Worm (Caenorhabditis elegans) whole organism, mixed stage, embryonic: Measurements from ENCODE around the gene F10G7.12.

Source experiments
- blmp-1 ChIP-seq: fragments of 150-350 bp; optimal IDR thresholded peaks from 2 replicates; lab custom pipeline; 2014; ENCODE audit warnings: missing biosample characterization, missing genetic modification characterization
- ceh-83 ChIP-seq: fragments of 200-800 bp; sonication (Bioruptor generic); optimal IDR thresholded peaks from 2 replicates; lab custom pipeline; 2018; ENCODE audit warnings: mild to moderate bottlenecking, missing genetic modification characterization, missing compliant biosample characterization
- elt-1 ChIP-seq: sonication (generic microtip); optimal IDR thresholded peaks from 2 replicates; lab custom pipeline; 2017; ENCODE audit warnings: missing genetic modification characterization, mild to moderate bottlenecking, missing compliant biosample characterization, antibody characterized with exemption, moderate library complexity, borderline replicate concordance; ENCODE audit not compliant: insufficient read depth
- hlh-1 ChIP-seq: fragments of 150-350 bp; optimal IDR thresholded peaks from 2 replicates; lab custom pipeline; 2014; ENCODE audit warnings: missing biosample characterization, missing genetic modification reagents, missing genetic modification characterization
- lsy-2 ChIP-seq: fragments of 150-350 bp; optimal IDR thresholded peaks from 2 replicates; lab custom pipeline; 2014; ENCODE audit warnings: missing biosample characterization, missing genetic modification characterization
- mep-1 ChIP-seq: fragments of 150-350 bp; optimal IDR thresholded peaks from 2 replicates; lab custom pipeline; 2017; ENCODE audit warnings: missing biosample characterization, missing genetic modification reagents, missing genetic modification characterization, inconsistent platforms
- nhr-237 ChIP-seq: fragments of 150-350 bp; optimal IDR thresholded peaks from 2 replicates; lab custom pipeline; 2014; ENCODE audit warnings: missing biosample characterization, missing genetic modification characterization
- snpc-4 ChIP-seq: fragments of 150-350 bp; optimal IDR thresholded peaks from 2 replicates; lab custom pipeline; 2014; ENCODE audit warnings: missing biosample characterization, missing genetic modification characterization
- sptf-1 ChIP-seq: sonication (generic microtip); optimal IDR thresholded peaks from 2 replicates; lab custom pipeline; 2017; ENCODE audit warnings: mild to moderate bottlenecking, missing genetic modification characterization, moderate library complexity, missing compliant biosample characterization
- unc-120 ChIP-seq: sonication (generic microtip); optimal IDR thresholded peaks from 2 replicates; lab custom pipeline; 2017; ENCODE audit warnings: missing genetic modification characterization, missing compliant biosample characterization; ENCODE audit not compliant: poor library complexity, severe bottlenecking
- unc-62 ChIP-seq: fragments of 150-350 bp; optimal IDR thresholded peaks from 2 replicates; lab custom pipeline; 2014; ENCODE audit warnings: missing biosample characterization, missing genetic modification reagents, missing genetic modification characterization
- ztf-11 ChIP-seq: fragments of 150-350 bp; optimal IDR thresholded peaks from 2 replicates; lab custom pipeline; 2014; ENCODE audit warnings: missing biosample characterization, missing genetic modification characterization

- no peak for TF ChIP-seq unc-62
- no peak for TF ChIP-seq snpc-4 (tag; lab: Kevin White, UChicago)
- no peak for TF ChIP-seq sptf-1
- TF ChIP-seq nhr-237 (tag; lab: Kevin White, UChicago): no peak
- TF ChIP-seq mep-1: no peak
- TF ChIP-seq elt-1 (tag; lab: Kevin White, UChicago): no peak
- TF ChIP-seq unc-120 (tag; lab: Kevin White, UChicago): no peak
- no peak for TF ChIP-seq blmp-1 (tag; lab: Kevin White, UChicago)
- TF ChIP-seq hlh-1 (tag; lab: Kevin White, UChicago): no peak
- no peak for TF ChIP-seq ztf-11 (tag; lab: Kevin White, UChicago)
- TF ChIP-seq ceh-83 (GFP tag; lab: Kevin White, UChicago): no peak
- no peak for TF ChIP-seq lsy-2 (tag; lab: Kevin White, UChicago)
Measured at ce11 chrII:4648785-4649184, 40.8 kb upstream of the F10G7.12 start, which contains the start of gene lgc-27.
